Worm (Caenorhabditis elegans) whole organism, L4 larva: ENCODE measurements around the gene lips-17.

ENCODE experiments used
- ama-1 ChIP-seq: fragments of 150-350 bp; optimal IDR thresholded peaks from 2 replicates; lab custom pipeline; 2014; ENCODE audit warnings: inconsistent platforms, mixed read lengths
- ceh-82 ChIP-seq: sonication (generic microtip); optimal IDR thresholded peaks from 2 replicates; lab custom pipeline; 2017; ENCODE audit warnings: missing biosample characterization, missing genetic modification characterization
- fos-1 ChIP-seq: fragments of 150-350 bp; optimal IDR thresholded peaks from 2 replicates; lab custom pipeline; 2014; ENCODE audit warnings: missing biosample characterization, missing genetic modification characterization
- lim-7 ChIP-seq: fragments of 200-800 bp; sonication (Bioruptor generic); IDR thresholded peaks from 2 replicates; pipeline ENCODE4 v1.3.6; 2022; ENCODE audit warnings: missing genetic modification characterization, missing compliant biosample characterization
- lin-15B ChIP-seq: fragments of 150-350 bp; sonication (generic microtip); optimal IDR thresholded peaks from 3 replicates; lab custom pipeline; 2014; ENCODE audit warnings: missing biosample characterization, missing genetic modification characterization
- nhr-237 ChIP-seq: sonication (generic microtip); optimal IDR thresholded peaks from 2 replicates; lab custom pipeline; 2017; ENCODE audit warnings: missing biosample characterization, missing genetic modification characterization
- nhr-25 ChIP-seq: sonication (generic microtip); optimal IDR thresholded peaks from 2 replicates; lab custom pipeline; 2017; ENCODE audit warnings: missing genetic modification characterization, mild to moderate bottlenecking, missing compliant biosample characterization, antibody characterized with exemption, moderate library complexity, borderline replicate concordance; ENCODE audit not compliant: insufficient read depth

- no peak for TF ChIP-seq ama-1 (lab: Kevin White, UChicago)
- TF ChIP-seq ceh-82 = no peak
- TF ChIP-seq fos-1 (tag; lab: Kevin White, UChicago) = no peak
- TF ChIP-seq lin-15B (tag; lab: Kevin White, UChicago) = no peak
- no peak for TF ChIP-seq nhr-237 (tag; lab: Kevin White, UChicago)
- TF ChIP-seq lim-7 = no peak
- no peak for TF ChIP-seq nhr-25 (tag; lab: Kevin White, UChicago)
Observed at ce11 chrII:7636941-7637340, 28.9 kb downstream of the lips-17 start.
